Worm (Caenorhabditis elegans) whole organism, young adult: ENCODE data around the gene znf-207.

Source experiments
- B0019.2 ChIP-seq: fragments of 200-800 bp; sonication (Bioruptor generic); conservative IDR thresholded peaks from 2 replicates; pipeline ENCODE4 v1.3.6; 2022; ENCODE audit warnings: missing genetic modification reagents, missing genetic modification characterization, missing compliant biosample characterization
- B0336.3 ChIP-seq: fragments of 200-800 bp; sonication (Bioruptor generic); IDR thresholded peaks from 2 replicates; pipeline ENCODE4 v1.3.6; 2022; ENCODE audit warnings: missing genetic modification characterization, missing compliant biosample characterization
- C17E4.6 ChIP-seq: fragments of 200-800 bp; sonication (Bioruptor generic); IDR thresholded peaks from 2 replicates; pipeline ENCODE4 v1.3.6; 2022; ENCODE audit warnings: missing genetic modification reagents, missing genetic modification characterization, missing compliant biosample characterization
- F37B4.10 ChIP-seq: fragments of 200-800 bp; sonication (Bioruptor generic); IDR thresholded peaks from 2 replicates; pipeline ENCODE4 v1.3.6; 2022; ENCODE audit warnings: missing genetic modification characterization, missing compliant biosample characterization
- F39B2.1 ChIP-seq: fragments of 200-800 bp; sonication (Bioruptor generic); IDR thresholded peaks from 2 replicates; pipeline ENCODE4 v1.3.6; 2022; ENCODE audit warnings: missing genetic modification reagents, missing genetic modification characterization, missing compliant biosample characterization
- F49E8.2 ChIP-seq: sonication (generic microtip); optimal IDR thresholded peaks from 3 replicates; lab custom pipeline; 2017; ENCODE audit warnings: missing genetic modification characterization, mild to moderate bottlenecking, missing compliant biosample characterization, antibody characterized with exemption, moderate library complexity; ENCODE audit not compliant: insufficient read depth
- F55B11.4 ChIP-seq: sonication (generic microtip); optimal IDR thresholded peaks from 2 replicates; lab custom pipeline; 2016; ENCODE audit warnings: missing compliant biosample characterization, missing genetic modification characterization, borderline replicate concordance; ENCODE audit not compliant: insufficient read depth
- K11D2.4 ChIP-seq: fragments of 200-800 bp; sonication (Bioruptor generic); IDR thresholded peaks from 2 replicates; pipeline ENCODE4 v1.3.6; 2022; ENCODE audit warnings: missing genetic modification reagents, missing genetic modification characterization, missing compliant biosample characterization
- T07F8.4 ChIP-seq: sonication (generic microtip); optimal IDR thresholded peaks from 2 replicates; lab custom pipeline; 2016; ENCODE audit warnings: mild to moderate bottlenecking, missing genetic modification characterization, moderate library complexity, missing compliant biosample characterization
- Y53F4B.3 ChIP-seq: fragments of 200-800 bp; sonication (Bioruptor generic); IDR thresholded peaks from 2 replicates; pipeline ENCODE4 v1.3.6; 2022; ENCODE audit warnings: missing genetic modification reagents, missing genetic modification characterization, missing compliant biosample characterization
- Y67H2A.10 ChIP-seq: fragments of 200-800 bp; sonication (Bioruptor generic); conservative IDR thresholded peaks from 2 replicates; pipeline ENCODE4 v1.3.6; 2022; ENCODE audit warnings: missing genetic modification reagents, missing genetic modification characterization, missing compliant biosample characterization
- Y79H2A.3 ChIP-seq: fragments of 200-800 bp; sonication (Bioruptor generic); conservative IDR thresholded peaks from 2 replicates; pipeline ENCODE4 v1.3.6; 2022; ENCODE audit warnings: missing genetic modification reagents, missing genetic modification characterization, missing compliant biosample characterization
- Y95B8A.8 ChIP-seq: fragments of 200-800 bp; sonication (Bioruptor generic); IDR thresholded peaks from 2 replicates; pipeline ENCODE4 v1.3.6; 2022; ENCODE audit warnings: missing genetic modification reagents, missing genetic modification characterization, missing compliant biosample characterization
- attf-5 ChIP-seq: fragments of 200-800 bp; sonication (Bioruptor generic); optimal IDR thresholded peaks from 2 replicates; lab custom pipeline; 2018; ENCODE audit warnings: mild to moderate bottlenecking, missing genetic modification characterization, missing compliant biosample characterization
- cebp-1 ChIP-seq, 2 experiments: fragments of 200-800 bp in 1 of 2; sonication (Bioruptor generic) in 1 of 2; sonication (generic microtip) in 1 of 2; IDR thresholded peaks in 1 of 2; optimal IDR thresholded peaks in 1 of 2; 2 replicates each; pipeline versions ENCODE4 v1.3.6 to Lab custom; 2017 to 2022; ENCODE audit warnings: missing compliant biosample characterization in 2 of 2, missing genetic modification characterization in 2 of 2, mild to moderate bottlenecking in 1 of 2, missing genetic modification reagents in 1 of 2, moderate library complexity in 1 of 2
- ceh-40 ChIP-seq: fragments of 200-800 bp; sonication (Bioruptor generic); IDR thresholded peaks from 2 replicates; pipeline ENCODE4 v1.3.6; 2022; ENCODE audit warnings: missing genetic modification characterization, missing compliant biosample characterization
- ceh-91 ChIP-seq: fragments of 200-800 bp; sonication (Bioruptor generic); IDR thresholded peaks from 2 replicates; pipeline ENCODE4 v1.3.6; 2022; ENCODE audit warnings: missing genetic modification reagents, missing genetic modification characterization, missing compliant biosample characterization
- chd-7 ChIP-seq: sonication (generic microtip); optimal IDR thresholded peaks from 2 replicates; lab custom pipeline; 2016; ENCODE audit warnings: mild to moderate bottlenecking, missing genetic modification characterization, moderate library complexity, missing compliant biosample characterization
- egl-44 ChIP-seq: fragments of 200-800 bp; sonication (Bioruptor generic); IDR thresholded peaks from 2 replicates; pipeline ENCODE4 v1.3.6; 2022; ENCODE audit warnings: missing genetic modification reagents, missing genetic modification characterization, missing compliant biosample characterization
- ekl-4 ChIP-seq: fragments of 200-800 bp; sonication (Bioruptor generic); IDR thresholded peaks from 2 replicates; pipeline ENCODE4 v1.3.6; 2022; ENCODE audit warnings: missing genetic modification reagents, missing genetic modification characterization, missing compliant biosample characterization
- ets-4 ChIP-seq: fragments of 200-800 bp; sonication (Bioruptor generic); optimal IDR thresholded peaks from 2 replicates; lab custom pipeline; 2018; ENCODE audit warnings: mild to moderate bottlenecking, missing genetic modification characterization, missing compliant biosample characterization
- him-1 ChIP-seq: sonication (generic microtip); optimal IDR thresholded peaks from 2 replicates; lab custom pipeline; 2016; ENCODE audit warnings: missing genotype, missing genetic modification reagents, missing genetic modification characterization, missing compliant biosample characterization
- hlh-12 ChIP-seq: sonication (generic microtip); optimal IDR thresholded peaks from 2 replicates; lab custom pipeline; 2016; ENCODE audit warnings: missing genetic modification characterization, missing compliant biosample characterization
- hmg-1.2 ChIP-seq: fragments of 200-800 bp; sonication (Bioruptor generic); IDR thresholded peaks from 2 replicates; pipeline ENCODE4 v1.3.6; 2022; ENCODE audit warnings: missing genetic modification reagents, missing genetic modification characterization, missing compliant biosample characterization
- hrde-1 ChIP-seq: sonication (generic microtip); optimal IDR thresholded peaks from 2 replicates; lab custom pipeline; 2016; ENCODE audit warnings: missing genetic modification characterization, mild to moderate bottlenecking, missing compliant biosample characterization, moderate library complexity, missing genotype, missing genetic modification reagents, borderline replicate concordance
- hsf-1 ChIP-seq: fragments of 200-800 bp; sonication (Bioruptor generic); IDR thresholded peaks from 2 replicates; pipeline ENCODE4 v1.3.6; 2022; ENCODE audit warnings: missing genetic modification reagents, missing genetic modification characterization, missing compliant biosample characterization
- lin-26 ChIP-seq: fragments of 200-800 bp; sonication (Bioruptor generic); IDR thresholded peaks from 2 replicates; pipeline ENCODE4 v1.3.6; 2022; ENCODE audit warnings: missing genetic modification reagents, missing genetic modification characterization, missing compliant biosample characterization
- lin-54 ChIP-seq: fragments of 200-800 bp; sonication (Bioruptor generic); optimal IDR thresholded peaks from 2 replicates; lab custom pipeline; 2018; ENCODE audit warnings: mild to moderate bottlenecking, missing genetic modification characterization, missing compliant biosample characterization
- lsl-1 ChIP-seq: fragments of 200-800 bp; sonication (Bioruptor generic); optimal IDR thresholded peaks from 2 replicates; lab custom pipeline; 2018; ENCODE audit warnings: mild to moderate bottlenecking, missing genetic modification characterization, moderate library complexity, missing compliant biosample characterization
- madf-3 ChIP-seq: fragments of 200-800 bp; sonication (Bioruptor generic); IDR thresholded peaks from 2 replicates; pipeline ENCODE4 v1.3.6; 2022; ENCODE audit warnings: missing genetic modification reagents, missing genetic modification characterization, missing compliant biosample characterization
- madf-6 ChIP-seq: fragments of 200-800 bp; sonication (Bioruptor generic); IDR thresholded peaks from 2 replicates; pipeline ENCODE4 v1.3.6; 2022; ENCODE audit warnings: missing genetic modification reagents, missing genetic modification characterization, missing compliant biosample characterization
- mcd-1 ChIP-seq: fragments of 200-800 bp; sonication (Bioruptor generic); IDR thresholded peaks from 2 replicates; pipeline ENCODE4 v1.3.6; 2022; ENCODE audit warnings: missing genetic modification reagents, missing genetic modification characterization, missing compliant biosample characterization
- mes-4 ChIP-seq: sonication (generic microtip); optimal IDR thresholded peaks from 2 replicates; lab custom pipeline; 2016; ENCODE audit warnings: missing genotype, missing genetic modification characterization, missing compliant biosample characterization
- pbrm-1 ChIP-seq: fragments of 200-800 bp; sonication (Bioruptor generic); IDR thresholded peaks from 2 replicates; pipeline ENCODE4 v1.3.6; 2022; ENCODE audit warnings: missing genetic modification reagents, missing genetic modification characterization, missing compliant biosample characterization
- snpc-1.1 ChIP-seq: sonication (generic microtip); optimal IDR thresholded peaks from 2 replicates; lab custom pipeline; 2017; ENCODE audit warnings: missing genetic modification characterization, mild to moderate bottlenecking, missing compliant biosample characterization, antibody characterized with exemption, moderate library complexity, missing genotype, missing genetic modification reagents; ENCODE audit not compliant: insufficient read depth
- snpc-1.3 ChIP-seq: sonication (generic microtip); optimal IDR thresholded peaks from 2 replicates; lab custom pipeline; 2017; ENCODE audit warnings: missing genetic modification characterization, mild to moderate bottlenecking, missing compliant biosample characterization, antibody characterized with exemption, moderate library complexity, missing genotype, missing genetic modification reagents; ENCODE audit not compliant: insufficient read depth
- tbp1 ChIP-seq: fragments of 200-800 bp; sonication (Bioruptor generic); optimal IDR thresholded peaks from 2 replicates; lab custom pipeline; 2018; ENCODE audit warnings: mild to moderate bottlenecking, missing genetic modification characterization, missing compliant biosample characterization
- tlf-1 ChIP-seq: fragments of 200-800 bp; sonication (Bioruptor generic); optimal IDR thresholded peaks from 2 replicates; lab custom pipeline; 2018; ENCODE audit warnings: mild to moderate bottlenecking, missing genetic modification characterization, missing compliant biosample characterization
- unc-62 ChIP-seq: fragments of 150-350 bp; optimal IDR thresholded peaks from 2 replicates; lab custom pipeline; 2014; ENCODE audit warnings: missing biosample characterization, missing genetic modification reagents, missing genetic modification characterization
- ztf-26 ChIP-seq: sonication (generic microtip); optimal IDR thresholded peaks from 2 replicates; lab custom pipeline; 2017; ENCODE audit warnings: missing genetic modification characterization, missing compliant biosample characterization
- ztf-3 ChIP-seq: fragments of 200-800 bp; sonication (Bioruptor generic); optimal IDR thresholded peaks from 2 replicates; lab custom pipeline; 2018; ENCODE audit warnings: mild to moderate bottlenecking, missing genetic modification characterization, missing compliant biosample characterization

Gene znf-207

DNA sequence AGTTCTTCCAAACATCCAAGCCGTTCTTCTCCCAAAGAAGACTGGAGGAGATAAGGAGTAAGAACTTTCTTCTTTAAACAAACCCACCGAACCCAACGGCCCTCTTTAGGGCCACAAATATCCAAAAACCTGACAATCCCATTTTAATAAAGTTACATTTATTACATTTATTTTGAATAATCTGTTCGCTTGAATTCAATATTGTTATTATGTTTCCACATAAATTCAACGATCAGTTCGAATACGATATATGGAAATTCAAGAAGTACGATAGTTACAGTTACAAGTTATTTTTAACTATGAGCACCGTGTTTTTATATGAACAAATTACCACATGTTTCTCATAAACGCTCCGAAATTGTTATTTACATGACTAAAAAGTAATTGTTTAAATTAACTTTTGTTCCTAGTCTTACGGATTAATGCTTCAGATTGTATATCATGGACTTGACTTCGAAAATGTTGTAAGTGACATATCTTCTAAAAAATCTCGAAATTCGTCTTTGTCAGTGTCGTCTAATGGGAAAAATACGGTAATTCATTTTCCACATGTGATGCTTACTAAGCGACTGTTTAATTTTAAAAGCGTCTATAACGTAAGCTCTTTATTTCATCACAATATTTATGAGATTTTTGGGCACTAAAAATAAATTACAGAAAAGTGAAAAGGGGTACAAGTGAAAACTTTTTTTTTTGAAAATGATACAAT is 30.1 kb downstream of the znf-207 start (continued):
- TF ChIP-seq hsf-1 (GFP tag; lab: Robert Waterston, UW) (peak; percentile 48; the same call in 1 of the 2 replicates), ceh-91 (GFP tag; lab: Robert Waterston, UW) (0 out of 2 replicates have a peak, but pooled peaks have one; percentile 49), madf-3 (GFP tag; lab: Robert Waterston, UW) (0 out of 2 replicates have a peak, but pooled peaks have one; percentile 6), Y53F4B.3 (GFP tag; lab: Robert Waterston, UW) (0 out of 2 replicates have a peak, but pooled peaks have one; percentile 11), hrde-1 (tag; lab: Kevin White, UChicago) (peak; percentile 93), B0019.2 (GFP tag; lab: Robert Waterston, UW) (peak; percentile 49; the same call in 1 of the 2 replicates), Y67H2A.10 (GFP tag; lab: Robert Waterston, UW) (no peak), Y95B8A.8 (GFP tag; lab: Robert Waterston, UW) (peak; percentile 82; the same call in 1 of the 2 replicates), K11D2.4 (GFP tag; lab: Robert Waterston, UW) (no peak), lin-26 (GFP tag; lab: Robert Waterston, UW) (peak; percentile 92), lin-54 (peak; percentile 45), madf-6 (peak; percentile 71), ekl-4 (GFP tag; lab: Robert Waterston, UW) (0 out of 2 replicates have a peak, but pooled peaks have one; percentile 53), snpc-1.3 (tag; lab: Kevin White, UChicago) (peak; percentile 65), tbp1 (GFP tag; lab: Kevin White, UChicago) (peak; percentile 7), pbrm-1 (GFP tag; lab: Robert Waterston, UW) (peak; percentile 50; the same call in 1 of the 2 replicates), hmg-1.2 (peak; percentile 32; the same call in 1 of the 2 replicates), Y79H2A.3 (GFP tag; lab: Robert Waterston, UW) (peak; percentile 83), egl-44 (peak; percentile 64; the same call in 1 of the 2 replicates), B0336.3 (no peak), ztf-26 (no peak), tlf-1 (peak; percentile 7), mcd-1 (GFP tag; lab: Robert Waterston, UW) (0 out of 2 replicates have a peak, but pooled peaks have one; percentile 34), F37B4.10 (GFP tag; lab: Robert Waterston, UW) (0 out of 2 replicates have a peak, but pooled peaks have one; percentile 13), F39B2.1 (GFP tag; lab: Robert Waterston, UW) (peak; percentile 90; the same call in 1 of the 2 replicates), him-1 (peak; percentile 99), lsl-1 (GFP tag; lab: Kevin White, UChicago) (peak; percentile 19)

- TF ChIP-seq hrde-1 (tag; lab: Kevin White, UChicago) (no peak), ceh-40 (no peak), snpc-1.1 (no peak), chd-7 (tag; lab: Kevin White, UChicago) (no peak), F55B11.4 (tag; lab: Kevin White, UChicago) (no peak), T07F8.4 (tag; lab: Kevin White, UChicago) (no peak)
Measured at ce11 chrIV:11344288-11344687, 33.5 kb downstream of the znf-207 start.

DNA sequence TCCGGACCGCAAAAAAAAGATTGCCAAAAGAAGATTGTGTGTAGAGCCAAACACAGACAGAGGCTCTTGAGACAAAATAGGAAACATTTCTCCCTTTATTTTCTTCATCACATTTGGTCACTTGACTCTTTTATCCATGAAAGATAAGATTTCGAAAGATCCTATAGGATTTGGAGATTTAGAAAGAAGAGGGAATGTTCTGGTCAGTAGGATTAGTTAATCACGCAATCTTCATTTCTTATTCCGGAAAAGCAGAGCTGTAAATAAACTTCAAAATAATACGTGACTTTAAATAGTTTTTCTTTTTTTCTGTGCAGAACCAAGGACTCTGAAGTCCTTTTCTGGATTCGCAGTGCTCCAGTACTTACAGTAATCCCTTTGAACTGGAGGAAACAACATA is 36.5 kb downstream of the znf-207 start:
- TF ChIP-seq F49E8.2 (no peak), T07F8.4 (tag; lab: Kevin White, UChicago) (no peak), cebp-1 (GFP tag; IDR thresholded peaks at IDR 0.05; lab: Robert Waterston, UW) (no peak), cebp-1 (tag; optimal IDR thresholded peaks at IDR 0.05; lab: Kevin White, UChicago) (no peak), attf-5 (GFP tag; lab: Kevin White, UChicago) (no peak), ets-4 (GFP tag; lab: Kevin White, UChicago) (no peak), unc-62 (GFP tag; lab: Kevin White, UChicago) (no peak), B0336.3 (no peak), mes-4 (tag; lab: Kevin White, UChicago) (no peak), C17E4.6 (no peak), hlh-12 (tag; lab: Kevin White, UChicago) (no peak), Y79H2A.3 (GFP tag; lab: Robert Waterston, UW) (no peak), ztf-3 (GFP tag; lab: Kevin White, UChicago) (no peak)
